Fruit fly (Drosophila melanogaster) whole organism, embryonic: Measurements from ENCODE around the gene Trl.

Experiments
- Atf3 ChIP-seq: fragments of 200-800 bp; sonication (Bioruptor generic); optimal IDR thresholded peaks from 3 replicates; lab custom pipeline; 2016; ENCODE audit warnings: missing biosample characterization, missing genetic modification characterization
- Bgb ChIP-seq: fragments of 200-800 bp; sonication (Bioruptor generic); IDR thresholded peaks from 2 replicates; pipeline ENCODE4 v1.3.6; 2022; ENCODE audit warnings: missing biosample characterization, missing genetic modification characterization; ENCODE audit not compliant: partially characterized antibody
- CG10267 ChIP-seq: fragments of 200-800 bp; sonication (Bioruptor generic); optimal IDR thresholded peaks from 2 replicates; lab custom pipeline; 2018; ENCODE audit warnings: missing biosample characterization, mild to moderate bottlenecking, missing genetic modification characterization, moderate library complexity
- CG11093 ChIP-seq: fragments of 200-800 bp; sonication (Bioruptor generic); IDR thresholded peaks from 3 replicates; pipeline ENCODE4 v1.3.6; 2022; ENCODE audit warnings: missing biosample characterization, missing genetic modification characterization
- CG11695 ChIP-seq: fragments of 200-800 bp; sonication (Bioruptor generic); IDR thresholded peaks from 3 replicates; pipeline ENCODE4 v1.3.6; 2022; ENCODE audit warnings: missing biosample characterization, missing genetic modification characterization
- CG14965 ChIP-seq: fragments of 200-800 bp; sonication (Bioruptor generic); optimal IDR thresholded peaks from 2 replicates; lab custom pipeline; 2016; ENCODE audit warnings: missing biosample characterization, missing genetic modification characterization, borderline replicate concordance
- CG1603 ChIP-seq: fragments of 200-800 bp; sonication (Bioruptor generic); optimal IDR thresholded peaks from 2 replicates; lab custom pipeline; 2019; ENCODE audit warnings: missing biosample characterization, mild to moderate bottlenecking, missing genetic modification characterization, moderate library complexity
- CG17829 ChIP-seq: fragments of 200-800 bp; optimal IDR thresholded peaks from 2 replicates; lab custom pipeline; 2019; ENCODE audit warnings: missing biosample characterization, mild to moderate bottlenecking, missing genetic modification characterization, moderate library complexity
- CG1792 ChIP-seq: fragments of 200-800 bp; sonication (Bioruptor generic); optimal IDR thresholded peaks from 2 replicates; lab custom pipeline; 2016; ENCODE audit warnings: missing biosample characterization, missing genetic modification characterization
- CG1832 ChIP-seq: fragments of 200-800 bp; sonication (Bioruptor generic); optimal IDR thresholded peaks from 2 replicates; lab custom pipeline; 2017; ENCODE audit warnings: missing biosample characterization, mild to moderate bottlenecking, missing genetic modification characterization, inconsistent platforms
- CG18599 ChIP-seq: fragments of 200-800 bp; sonication (Bioruptor generic); optimal IDR thresholded peaks from 3 replicates; lab custom pipeline; 2017; ENCODE audit warnings: missing biosample characterization, missing genetic modification characterization, mild to moderate bottlenecking, moderate library complexity, missing genetic modification reagents
- CG2116 ChIP-seq: fragments of 200-800 bp; sonication (Bioruptor generic); optimal IDR thresholded peaks from 3 replicates; lab custom pipeline; 2018; ENCODE audit warnings: missing biosample characterization, mild to moderate bottlenecking, missing genetic modification characterization
- CG2875 ChIP-seq: fragments of 200-800 bp; sonication (Bioruptor generic); optimal IDR thresholded peaks from 2 replicates; lab custom pipeline; 2017; ENCODE audit warnings: missing biosample characterization, mild to moderate bottlenecking, missing genetic modification characterization, missing genetic modification reagents
- CG32772 ChIP-seq: fragments of 200-800 bp; sonication (Bioruptor generic); IDR thresholded peaks from 2 replicates; pipeline ENCODE4 v1.3.6; 2022; ENCODE audit warnings: missing biosample characterization, missing genetic modification characterization
- CG34224 ChIP-seq: fragments of 200-800 bp; sonication (Bioruptor generic); IDR thresholded peaks from 3 replicates; pipeline ENCODE4 v1.3.6; 2022; ENCODE audit warnings: missing biosample characterization, missing genetic modification characterization; ENCODE audit not compliant: partially characterized antibody
- CG4404 ChIP-seq: fragments of 200-800 bp; sonication (Bioruptor generic); IDR thresholded peaks from 2 replicates; pipeline ENCODE4 v1.3.6; 2022; ENCODE audit warnings: missing biosample characterization, missing genetic modification characterization
- CG4730 ChIP-seq: fragments of 200-800 bp; sonication (Bioruptor generic); IDR thresholded peaks from 2 replicates; pipeline ENCODE4 v1.3.6; 2022; ENCODE audit warnings: missing biosample characterization, missing genetic modification characterization
- CG6683 ChIP-seq: fragments of 200-800 bp; sonication (Bioruptor generic); optimal IDR thresholded peaks from 2 replicates; lab custom pipeline; 2017; ENCODE audit warnings: missing biosample characterization, mild to moderate bottlenecking, missing genetic modification characterization, missing genetic modification reagents
- CG7963 ChIP-seq: fragments of 200-800 bp; sonication (Bioruptor generic); IDR thresholded peaks from 3 replicates; pipeline ENCODE4 v1.3.6; 2022; ENCODE audit warnings: missing biosample characterization, missing genetic modification characterization; ENCODE audit not compliant: partially characterized antibody
- CG7987 ChIP-seq: fragments of 200-800 bp; sonication (Bioruptor generic); optimal IDR thresholded peaks from 2 replicates; lab custom pipeline; 2018; ENCODE audit warnings: missing biosample characterization, mild to moderate bottlenecking, missing genetic modification characterization, moderate library complexity
- CG9727 ChIP-seq: fragments of 200-800 bp; sonication (Bioruptor generic); optimal IDR thresholded peaks from 3 replicates; lab custom pipeline; 2017; ENCODE audit warnings: missing biosample characterization, mild to moderate bottlenecking, missing genetic modification characterization
- CG9797 ChIP-seq: fragments of 200-800 bp; sonication (Bioruptor generic); optimal IDR thresholded peaks from 3 replicates; lab custom pipeline; 2018; ENCODE audit warnings: missing biosample characterization, mild to moderate bottlenecking, missing genetic modification characterization
- D ChIP-seq, 2 experiments: fragments of 200-800 bp in 1 of 2; fragments of >200 bp in 1 of 2; sonication (Bioruptor generic) in 1 of 2; optimal IDR thresholded peaks; 2 replicates in 1 of 2; 3 replicates in 1 of 2; lab custom pipeline; 2017; ENCODE audit warnings: mild to moderate bottlenecking in 1 of 2, missing biosample characterization in 1 of 2, missing genetic modification characterization in 1 of 2, missing genetic modification reagents in 1 of 2
- Drgx ChIP-seq: fragments of 200-800 bp; sonication (Bioruptor generic); IDR thresholded peaks from 2 replicates; pipeline ENCODE4 v1.3.6; 2022; ENCODE audit warnings: missing biosample characterization, missing genetic modification characterization
- Ets97D ChIP-seq: fragments of 200-800 bp; sonication (Bioruptor generic); optimal IDR thresholded peaks from 3 replicates; lab custom pipeline; 2016; ENCODE audit warnings: missing biosample characterization, missing genetic modification characterization
- Myb ChIP-seq: fragments of 200-800 bp; sonication (Bioruptor generic); optimal IDR thresholded peaks from 2 replicates; lab custom pipeline; 2016; ENCODE audit warnings: missing biosample characterization, missing genetic modification characterization
- Poxn ChIP-seq: fragments of 200-800 bp; sonication (Bioruptor generic); IDR thresholded peaks from 2 replicates; pipeline ENCODE4 v1.3.6; 2022; ENCODE audit warnings: missing biosample characterization, missing genetic modification characterization
- Stat92E ChIP-seq, 3 experiments: fragments of >200 bp in 2 of 3; fragments of 200-800 bp in 1 of 3; sonication (Bioruptor generic) in 1 of 3; optimal IDR thresholded peaks; 2 replicates each; lab custom pipeline; 2017 to 2019; ENCODE audit warnings: missing biosample characterization in 3 of 3, missing genetic modification characterization in 3 of 3, mild to moderate bottlenecking in 1 of 3, moderate library complexity in 1 of 3
- al ChIP-seq: fragments of 200-800 bp; sonication (Bioruptor generic); IDR thresholded peaks from 2 replicates; pipeline ENCODE4 v1.3.6; 2022; ENCODE audit warnings: missing biosample characterization, missing genetic modification characterization
- ase ChIP-seq: fragments of 200-800 bp; sonication (Bioruptor generic); IDR thresholded peaks from 3 replicates; pipeline ENCODE4 v1.3.6; 2022; ENCODE audit warnings: missing biosample characterization, missing genetic modification characterization
- cas ChIP-seq: fragments of 200-800 bp; sonication (Bioruptor generic); IDR thresholded peaks from 2 replicates; pipeline ENCODE4 v1.3.6; 2022; ENCODE audit warnings: missing biosample characterization, missing genetic modification characterization
- cg ChIP-seq: fragments of 200-800 bp; sonication (Bioruptor generic); optimal IDR thresholded peaks from 3 replicates; lab custom pipeline; 2019; ENCODE audit warnings: missing biosample characterization, mild to moderate bottlenecking, missing genetic modification characterization, moderate library complexity
- chinmo ChIP-seq: fragments of 200-800 bp; sonication (Bioruptor generic); IDR thresholded peaks from 4 replicates; pipeline ENCODE4 v1.3.6; 2022; ENCODE audit warnings: missing biosample characterization, missing genetic modification characterization; ENCODE audit not compliant: partially characterized antibody
- ci ChIP-seq: fragments of 200-800 bp; sonication (Bioruptor generic); IDR thresholded peaks from 3 replicates; pipeline ENCODE4 v1.3.6; 2022; ENCODE audit warnings: missing biosample characterization, missing genetic modification characterization
- dan ChIP-seq: fragments of 200-800 bp; sonication (Bioruptor generic); IDR thresholded peaks from 2 replicates; pipeline ENCODE4 v1.3.6; 2022; ENCODE audit warnings: missing biosample characterization, missing genetic modification characterization
- dmrt99B ChIP-seq: fragments of 200-800 bp; sonication (Bioruptor generic); optimal IDR thresholded peaks from 2 replicates; lab custom pipeline; 2018; ENCODE audit warnings: missing biosample characterization, mild to moderate bottlenecking, missing genetic modification characterization, moderate library complexity
- fd3F ChIP-seq: fragments of 200-800 bp; sonication (Bioruptor generic); optimal IDR thresholded peaks from 2 replicates; lab custom pipeline; 2018; ENCODE audit warnings: missing biosample characterization, mild to moderate bottlenecking, missing genetic modification characterization, moderate library complexity
- gsb-n ChIP-seq: fragments of 200-800 bp; sonication (Bioruptor generic); optimal IDR thresholded peaks from 3 replicates; lab custom pipeline; 2018; ENCODE audit warnings: missing biosample characterization, mild to moderate bottlenecking, missing genetic modification characterization
- ken ChIP-seq: fragments of 200-800 bp; sonication (Bioruptor generic); IDR thresholded peaks from 3 replicates; pipeline ENCODE4 v1.3.6; 2022; ENCODE audit warnings: missing biosample characterization, missing genetic modification characterization
- lmd ChIP-seq: fragments of 200-800 bp; sonication (Bioruptor generic); IDR thresholded peaks from 2 replicates; pipeline ENCODE4 v1.3.6; 2022; ENCODE audit warnings: missing biosample characterization, missing genetic modification characterization
- luna ChIP-seq: fragments of 200-800 bp; sonication (Bioruptor generic); optimal IDR thresholded peaks from 2 replicates; lab custom pipeline; 2016; ENCODE audit warnings: missing biosample characterization, missing genetic modification characterization
- prd ChIP-seq, 3 experiments: fragments of >200 bp in 2 of 3; fragments of 200-800 bp in 1 of 3; sonication (Bioruptor generic) in 1 of 3; optimal IDR thresholded peaks in 2 of 3; IDR thresholded peaks in 1 of 3; 2 replicates in 2 of 3; 3 replicates in 1 of 3; pipeline versions ENCODE4 v1.3.6 to Lab custom; 2017 to 2022; ENCODE audit warnings: missing biosample characterization in 1 of 3, missing genetic modification characterization in 1 of 3
- run ChIP-seq: fragments of 200-800 bp; sonication (Bioruptor generic); optimal IDR thresholded peaks from 3 replicates; lab custom pipeline; 2018; ENCODE audit warnings: missing biosample characterization, mild to moderate bottlenecking, missing genetic modification characterization
- salm ChIP-seq: fragments of 200-800 bp; sonication (Bioruptor generic); optimal IDR thresholded peaks from 2 replicates; lab custom pipeline; 2018; ENCODE audit warnings: missing biosample characterization, mild to moderate bottlenecking, missing genetic modification characterization
- slp2 ChIP-seq: fragments of 200-800 bp; sonication (Bioruptor generic); optimal IDR thresholded peaks from 2 replicates; lab custom pipeline; 2016; ENCODE audit warnings: missing biosample characterization, missing genetic modification characterization
- sqz ChIP-seq: fragments of 200-800 bp; sonication (Bioruptor generic); optimal IDR thresholded peaks from 3 replicates; lab custom pipeline; 2018; ENCODE audit warnings: missing biosample characterization, mild to moderate bottlenecking, missing genetic modification characterization
- stwl ChIP-seq: fragments of 200-800 bp; sonication (Bioruptor generic); optimal IDR thresholded peaks from 3 replicates; lab custom pipeline; 2018; ENCODE audit warnings: missing biosample characterization, mild to moderate bottlenecking, missing genetic modification characterization, moderate library complexity
- sug ChIP-seq: fragments of 200-800 bp; optimal IDR thresholded peaks from 2 replicates; lab custom pipeline; 2019; ENCODE audit warnings: missing biosample characterization, mild to moderate bottlenecking, missing genetic modification characterization, moderate library complexity

Gene Trl

dm6 chr3L:14755046-14755643 lies 5.7 kb downstream of the Trl start (continued):
- TF ChIP-seq CG32772 (GFP tag; lab: Robert Waterston, UW), result peak; percentile 86
- TF ChIP-seq sug (tag; lab: Kevin White, UChicago), result no peak
- TF ChIP-seq Poxn (GFP tag; lab: Robert Waterston, UW), result no peak
- 0 out of 3 replicates have a peak, but pooled peaks have one; percentile 39 for TF ChIP-seq CG34224 (GFP tag; lab: Robert Waterston, UW)
- TF ChIP-seq dmrt99B, result no peak
- peak; percentile 78 for TF ChIP-seq CG1832 (GFP tag; lab: Kevin White, UChicago)
- no peak for TF ChIP-seq salm (tag; lab: Kevin White, UChicago)
- TF ChIP-seq al (GFP tag; lab: Robert Waterston, UW), result no peak
- TF ChIP-seq sqz (GFP tag; lab: Kevin White, UChicago), result peak; percentile 74
- TF ChIP-seq luna (GFP tag; lab: Kevin White, UChicago), result no peak
- no peak for TF ChIP-seq CG7963 (GFP tag; lab: Robert Waterston, UW)
- no peak for TF ChIP-seq CG7987
- no peak for TF ChIP-seq Myb (GFP tag; lab: Kevin White, UChicago)
- TF ChIP-seq cg (GFP tag; lab: Kevin White, UChicago), result peak; percentile 76
- no peak for TF ChIP-seq CG6683
- no peak for TF ChIP-seq slp2 (GFP tag; lab: Kevin White, UChicago)
- TF ChIP-seq stwl, result no peak
- TF ChIP-seq CG14965 (GFP tag; lab: Kevin White, UChicago), result no peak
- no peak for TF ChIP-seq CG4730 (GFP tag; lab: Robert Waterston, UW)
- TF ChIP-seq Drgx (GFP tag; lab: Robert Waterston, UW), result peak; percentile 33; the same call in 1 of the 2 replicates
- no peak for TF ChIP-seq gsb-n (tag; lab: Kevin White, UChicago)
- no peak for TF ChIP-seq lmd (GFP tag; lab: Robert Waterston, UW)
- no peak for TF ChIP-seq CG11093
- no peak for TF ChIP-seq CG9797 (GFP tag; lab: Kevin White, UChicago)
- no peak for TF ChIP-seq CG2875
- no peak for TF ChIP-seq Stat92E (GFP tag; optimal IDR thresholded peaks at IDR 0.05; lab: Kevin White, UChicago)
- no peak for TF ChIP-seq Bgb
- no peak for TF ChIP-seq CG18599 (GFP tag; lab: Kevin White, UChicago)
- peak; percentile 97 for TF ChIP-seq CG2116
- no peak for TF ChIP-seq CG1792
- no peak for TF ChIP-seq fd3F (GFP tag; lab: Kevin White, UChicago)
- TF ChIP-seq CG10267 (tag; lab: Kevin White, UChicago), result no peak
- no peak for TF ChIP-seq ken
- TF ChIP-seq ase (GFP tag; lab: Robert Waterston, UW), result no peak
- TF ChIP-seq CG1603 (tag; lab: Kevin White, UChicago), result no peak
- no peak for TF ChIP-seq CG17829 (tag; lab: Kevin White, UChicago)
- TF ChIP-seq Ets97D, result no peak
- TF ChIP-seq cas (GFP tag; lab: Robert Waterston, UW), result no peak
- TF ChIP-seq CG11695 (GFP tag; lab: Robert Waterston, UW), result peak; percentile 15; the same call in 1 of the 3 replicates
- peak; percentile 69 for TF ChIP-seq D (optimal IDR thresholded peaks at IDR 0.05; lab: Kevin White, UChicago)
- no peak for TF ChIP-seq D (GFP tag; optimal IDR thresholded peaks at IDR 0.05; lab: Kevin White, UChicago)
- no peak for TF ChIP-seq run (tag; lab: Kevin White, UChicago)
- peak; percentile 55; the same call in 1 of the 3 replicates for TF ChIP-seq ci (GFP tag; lab: Robert Waterston, UW)
- TF ChIP-seq CG9727 (GFP tag; lab: Kevin White, UChicago), result no peak
- peak; percentile 75; the same call in 1 of the 4 replicates for TF ChIP-seq chinmo (GFP tag; lab: Robert Waterston, UW)
- TF ChIP-seq Atf3 (GFP tag; lab: Kevin White, UChicago), result no peak
- TF ChIP-seq CG4404, result no peak
- no peak for TF ChIP-seq dan (GFP tag; lab: Robert Waterston, UW)
- TF ChIP-seq prd (optimal IDR thresholded peaks at IDR 0.05; lab: Kevin White, UChicago), result no peak
- TF ChIP-seq prd (GFP tag; IDR thresholded peaks at IDR 0.05; lab: Robert Waterston, UW), result no peak
